Worm (Caenorhabditis elegans) whole organism, L1 larva: ENCODE measurements around the gene T22D1.1.

Source experiments
- elt-2 ChIP-seq: sonication (generic microtip); optimal IDR thresholded peaks from 2 replicates; lab custom pipeline; 2016; ENCODE audit warnings: missing genetic modification characterization, mild to moderate bottlenecking, inconsistent platforms, missing compliant biosample characterization, missing genetic modification reagents
- lin-35 ChIP-seq, 2 experiments: fragments of 150-350 bp; optimal IDR thresholded peaks; 2 replicates each; lab custom pipeline; 2014; ENCODE audit warnings: missing biosample characterization in 2 of 2, missing genetic modification characterization in 2 of 2, missing genetic modification reagents in 2 of 2
- mep-1 ChIP-seq: fragments of 150-350 bp; optimal IDR thresholded peaks from 2 replicates; lab custom pipeline; 2014; ENCODE audit warnings: missing biosample characterization, missing genetic modification characterization
- unc-62 ChIP-seq: fragments of 150-350 bp; optimal IDR thresholded peaks from 2 replicates; lab custom pipeline; 2014; ENCODE audit warnings: missing biosample characterization, missing genetic modification reagents, missing genetic modification characterization
- zag-1 ChIP-seq: fragments of 150-350 bp; optimal IDR thresholded peaks from 2 replicates; lab custom pipeline; 2014; ENCODE audit warnings: missing biosample characterization, missing genetic modification characterization

- TF ChIP-seq unc-62 (no peak), lin-35 (GFP tag; optimal IDR thresholded peaks at IDR 0.05; lab: Kevin White, UChicago) (no peak), elt-2 (tag; lab: Kevin White, UChicago) (no peak), zag-1 (tag; lab: Kevin White, UChicago) (no peak), mep-1 (tag; lab: Kevin White, UChicago) (no peak)
Measured at ce11 chrIV:6905428-6905827, 17.7 kb upstream of the T22D1.1 start.
